Worm (Caenorhabditis elegans) whole organism, young adult: ENCODE data around the gene C05D9.9.

Experiments used
- C17E4.6 ChIP-seq: fragments of 200-800 bp; sonication (Bioruptor generic); IDR thresholded peaks from 2 replicates; pipeline ENCODE4 v1.3.6; 2022; ENCODE audit warnings: missing genetic modification reagents, missing genetic modification characterization, missing compliant biosample characterization
- F23B12.7 ChIP-seq: sonication (generic microtip); optimal IDR thresholded peaks from 2 replicates; lab custom pipeline; 2017; ENCODE audit warnings: missing genetic modification characterization, mild to moderate bottlenecking, missing compliant biosample characterization, antibody characterized with exemption, moderate library complexity; ENCODE audit not compliant: insufficient read depth
- F33H1.4 ChIP-seq: fragments of 200-800 bp; sonication (Bioruptor generic); IDR thresholded peaks from 2 replicates; pipeline ENCODE4 v1.3.6; 2022; ENCODE audit warnings: missing genetic modification reagents, missing genetic modification characterization, missing compliant biosample characterization
- K12H6.12 ChIP-seq: fragments of 200-800 bp; sonication (Bioruptor generic); optimal IDR thresholded peaks from 2 replicates; lab custom pipeline; 2018; ENCODE audit warnings: mild to moderate bottlenecking, missing genetic modification characterization, missing compliant biosample characterization
- Y67H2A.10 ChIP-seq: fragments of 200-800 bp; sonication (Bioruptor generic); conservative IDR thresholded peaks from 2 replicates; pipeline ENCODE4 v1.3.6; 2022; ENCODE audit warnings: missing genetic modification reagents, missing genetic modification characterization, missing compliant biosample characterization
- Y79H2A.3 ChIP-seq: fragments of 200-800 bp; sonication (Bioruptor generic); conservative IDR thresholded peaks from 2 replicates; pipeline ENCODE4 v1.3.6; 2022; ENCODE audit warnings: missing genetic modification reagents, missing genetic modification characterization, missing compliant biosample characterization
- akir-1 ChIP-seq: fragments of 200-800 bp; sonication (Bioruptor generic); optimal IDR thresholded peaks from 2 replicates; lab custom pipeline; 2018; ENCODE audit warnings: mild to moderate bottlenecking, missing genetic modification characterization, moderate library complexity, missing compliant biosample characterization
- athp-1 ChIP-seq: sonication (generic microtip); optimal IDR thresholded peaks from 2 replicates; lab custom pipeline; 2017; ENCODE audit warnings: mild to moderate bottlenecking, missing genetic modification characterization, missing compliant biosample characterization
- cebp-1 ChIP-seq, 2 experiments: fragments of 200-800 bp in 1 of 2; sonication (Bioruptor generic) in 1 of 2; sonication (generic microtip) in 1 of 2; IDR thresholded peaks in 1 of 2; optimal IDR thresholded peaks in 1 of 2; 2 replicates each; pipeline versions ENCODE4 v1.3.6 to Lab custom; 2017 to 2022; ENCODE audit warnings: missing compliant biosample characterization in 2 of 2, missing genetic modification characterization in 2 of 2, mild to moderate bottlenecking in 1 of 2, missing genetic modification reagents in 1 of 2, moderate library complexity in 1 of 2
- cebp-2 ChIP-seq: fragments of 200-800 bp; sonication (Bioruptor generic); IDR thresholded peaks from 2 replicates; pipeline ENCODE4 v1.3.6; 2022; ENCODE audit warnings: missing genetic modification characterization, missing compliant biosample characterization
- ceh-100 ChIP-seq: fragments of 200-800 bp; sonication (Bioruptor generic); IDR thresholded peaks from 2 replicates; pipeline ENCODE4 v1.3.6; 2022; ENCODE audit warnings: missing genetic modification reagents, missing genetic modification characterization, missing compliant biosample characterization
- ceh-27 ChIP-seq: fragments of 200-800 bp; sonication (Bioruptor generic); optimal IDR thresholded peaks from 2 replicates; lab custom pipeline; 2018; ENCODE audit warnings: mild to moderate bottlenecking, missing genetic modification characterization, moderate library complexity, missing compliant biosample characterization
- dpl-1 ChIP-seq: fragments of 150-350 bp; optimal IDR thresholded peaks from 2 replicates; lab custom pipeline; 2014; ENCODE audit warnings: missing biosample characterization, missing genetic modification reagents, missing genetic modification characterization
- efl-1 ChIP-seq: fragments of 150-350 bp; optimal IDR thresholded peaks from 2 replicates; lab custom pipeline; 2014; ENCODE audit warnings: missing biosample characterization, missing genetic modification reagents, missing genetic modification characterization
- egl-44 ChIP-seq: fragments of 200-800 bp; sonication (Bioruptor generic); IDR thresholded peaks from 2 replicates; pipeline ENCODE4 v1.3.6; 2022; ENCODE audit warnings: missing genetic modification reagents, missing genetic modification characterization, missing compliant biosample characterization
- ekl-4 ChIP-seq: fragments of 200-800 bp; sonication (Bioruptor generic); IDR thresholded peaks from 2 replicates; pipeline ENCODE4 v1.3.6; 2022; ENCODE audit warnings: missing genetic modification reagents, missing genetic modification characterization, missing compliant biosample characterization
- fkh-3 ChIP-seq: sonication (generic microtip); optimal IDR thresholded peaks from 2 replicates; lab custom pipeline; 2016; ENCODE audit warnings: mild to moderate bottlenecking, missing genetic modification characterization, missing compliant biosample characterization
- gei-17 ChIP-seq: fragments of 200-800 bp; sonication (Bioruptor generic); optimal IDR thresholded peaks from 2 replicates; lab custom pipeline; 2018; ENCODE audit warnings: mild to moderate bottlenecking, missing genetic modification characterization, missing compliant biosample characterization
- him-1 ChIP-seq: sonication (generic microtip); optimal IDR thresholded peaks from 2 replicates; lab custom pipeline; 2016; ENCODE audit warnings: missing genotype, missing genetic modification reagents, missing genetic modification characterization, missing compliant biosample characterization
- hlh-12 ChIP-seq: sonication (generic microtip); optimal IDR thresholded peaks from 2 replicates; lab custom pipeline; 2016; ENCODE audit warnings: missing genetic modification characterization, missing compliant biosample characterization
- hsf-1 ChIP-seq: fragments of 200-800 bp; sonication (Bioruptor generic); IDR thresholded peaks from 2 replicates; pipeline ENCODE4 v1.3.6; 2022; ENCODE audit warnings: missing genetic modification reagents, missing genetic modification characterization, missing compliant biosample characterization
- lag-1 ChIP-seq: fragments of 200-800 bp; sonication (Bioruptor generic); IDR thresholded peaks from 2 replicates; pipeline ENCODE4 v1.3.6; 2022; ENCODE audit warnings: missing genetic modification reagents, missing genetic modification characterization, missing compliant biosample characterization
- lin-54 ChIP-seq: fragments of 200-800 bp; sonication (Bioruptor generic); optimal IDR thresholded peaks from 2 replicates; lab custom pipeline; 2018; ENCODE audit warnings: mild to moderate bottlenecking, missing genetic modification characterization, missing compliant biosample characterization
- lir-1 ChIP-seq: fragments of 200-800 bp; sonication (Bioruptor generic); conservative IDR thresholded peaks from 2 replicates; pipeline ENCODE4 v1.3.6; 2022; ENCODE audit warnings: missing genetic modification reagents, missing genetic modification characterization, missing compliant biosample characterization
- madf-3 ChIP-seq: fragments of 200-800 bp; sonication (Bioruptor generic); IDR thresholded peaks from 2 replicates; pipeline ENCODE4 v1.3.6; 2022; ENCODE audit warnings: missing genetic modification reagents, missing genetic modification characterization, missing compliant biosample characterization
- nfya-1 ChIP-seq: sonication (generic microtip); optimal IDR thresholded peaks from 2 replicates; lab custom pipeline; 2017; ENCODE audit warnings: antibody characterized with exemption, missing compliant biosample characterization, missing genetic modification characterization, borderline replicate concordance; ENCODE audit not compliant: insufficient read depth
- nhr-80 ChIP-seq: sonication (generic microtip); optimal IDR thresholded peaks from 2 replicates; lab custom pipeline; 2016; ENCODE audit warnings: missing genetic modification characterization, missing compliant biosample characterization
- rpc-1 ChIP-seq, 2 experiments: fragments of 150-350 bp in 1 of 2; sonication (generic microtip) in 1 of 2; optimal IDR thresholded peaks; 2 replicates each; lab custom pipeline; 2014 to 2018; ENCODE audit warnings: missing biosample characterization in 1 of 2, missing genetic modification characterization in 1 of 2, missing genetic modification reagents in 1 of 2, missing genotype in 1 of 2
- snpc-1.1 ChIP-seq: sonication (generic microtip); optimal IDR thresholded peaks from 2 replicates; lab custom pipeline; 2017; ENCODE audit warnings: missing genetic modification characterization, mild to moderate bottlenecking, missing compliant biosample characterization, antibody characterized with exemption, moderate library complexity, missing genotype, missing genetic modification reagents; ENCODE audit not compliant: insufficient read depth
- snpc-1.3 ChIP-seq: sonication (generic microtip); optimal IDR thresholded peaks from 2 replicates; lab custom pipeline; 2017; ENCODE audit warnings: missing genetic modification characterization, mild to moderate bottlenecking, missing compliant biosample characterization, antibody characterized with exemption, moderate library complexity, missing genotype, missing genetic modification reagents; ENCODE audit not compliant: insufficient read depth
- snpc-3.4 ChIP-seq: sonication (generic microtip); optimal IDR thresholded peaks from 2 replicates; lab custom pipeline; 2017; ENCODE audit warnings: missing genetic modification characterization, mild to moderate bottlenecking, missing compliant biosample characterization, antibody characterized with exemption, moderate library complexity, missing genotype, missing genetic modification reagents
- sptf-2 ChIP-seq: fragments of 200-800 bp; sonication (Bioruptor generic); optimal IDR thresholded peaks from 2 replicates; lab custom pipeline; 2018; ENCODE audit warnings: mild to moderate bottlenecking, missing genetic modification characterization, missing compliant biosample characterization
- tlf-1 ChIP-seq: fragments of 200-800 bp; sonication (Bioruptor generic); optimal IDR thresholded peaks from 2 replicates; lab custom pipeline; 2018; ENCODE audit warnings: mild to moderate bottlenecking, missing genetic modification characterization, missing compliant biosample characterization
- unc-130 ChIP-seq: sonication (generic microtip); optimal IDR thresholded peaks from 2 replicates; lab custom pipeline; 2016; ENCODE audit warnings: missing genetic modification reagents, missing genetic modification characterization, missing compliant biosample characterization

The C05D9.9 gene

ce11 chrX:1125426-1125825 lies 1.4 kb upstream of the C05D9.9 start, which contains the start of gene lmp-2:
Gene lmp-2, plus strand, starts transcription at chrX:1125615.
- TF ChIP-seq egl-44 (GFP tag; lab: Robert Waterston, UW) = no peak
- peak; percentile 43 for TF ChIP-seq nhr-80 (tag; lab: Kevin White, UChicago)

- TF ChIP-seq lag-1 (GFP tag; lab: Robert Waterston, UW) (no peak), ekl-4 (GFP tag; lab: Robert Waterston, UW) (no peak), ceh-100 (GFP tag; lab: Robert Waterston, UW) (no peak)
These were observed 575 bp downstream of the C05D9.9 start for ce11 chrX:1123471-1123870.

ce11 chrX:1122198-1122597 lies 1.8 kb downstream of the C05D9.9 start:
- TF ChIP-seq nfya-1 (tag; lab: Kevin White, UChicago) = no peak
- no peak for TF ChIP-seq lin-54
- TF ChIP-seq lag-1 (GFP tag; lab: Robert Waterston, UW) = no peak
- no peak for TF ChIP-seq F23B12.7 (tag; lab: Kevin White, UChicago)
- TF ChIP-seq C17E4.6 = no peak
- no peak for TF ChIP-seq hlh-12 (tag; lab: Kevin White, UChicago)
- TF ChIP-seq dpl-1 = no peak
- no peak for TF ChIP-seq K12H6.12 (tag; lab: Kevin White, UChicago)
- no peak for TF ChIP-seq hsf-1 (GFP tag; lab: Robert Waterston, UW)
- no peak for TF ChIP-seq fkh-3 (tag; lab: Kevin White, UChicago)
- no peak for TF ChIP-seq lir-1 (GFP tag; lab: Robert Waterston, UW)
- no peak for TF ChIP-seq efl-1 (GFP tag; lab: Kevin White, UChicago)
- TF ChIP-seq Y67H2A.10 (GFP tag; lab: Robert Waterston, UW) = no peak
- no peak for TF ChIP-seq him-1 (tag; lab: Kevin White, UChicago)
- no peak for TF ChIP-seq tlf-1 (GFP tag; lab: Kevin White, UChicago)
- no peak for TF ChIP-seq F33H1.4
- no peak for TF ChIP-seq Y79H2A.3 (GFP tag; lab: Robert Waterston, UW)
- no peak for TF ChIP-seq madf-3
- no peak for TF ChIP-seq sptf-2
- TF ChIP-seq cebp-2 (GFP tag; lab: Robert Waterston, UW) = no peak

ce11 chrX:1121575-1121974 lies 2.5 kb downstream of the C05D9.9 start:
- TF ChIP-seq ceh-27 (GFP tag; lab: Kevin White, UChicago) (no peak), unc-130 (GFP tag; lab: Kevin White, UChicago) (no peak), lin-54 (no peak), cebp-1 (GFP tag; IDR thresholded peaks at IDR 0.05; lab: Robert Waterston, UW) (no peak), cebp-1 (tag; optimal IDR thresholded peaks at IDR 0.05; lab: Kevin White, UChicago) (peak; percentile 66)

ce11 chrX:1120326-1120725 lies 3.7 kb downstream of the C05D9.9 start:
- TF ChIP-seq snpc-1.1 (tag; lab: Kevin White, UChicago) = no peak
- no peak for TF ChIP-seq cebp-1 (GFP tag; IDR thresholded peaks at IDR 0.05; lab: Robert Waterston, UW)
- TF ChIP-seq cebp-1 (tag; optimal IDR thresholded peaks at IDR 0.05; lab: Kevin White, UChicago) = peak; percentile 18
- TF ChIP-seq snpc-3.4 (tag; lab: Kevin White, UChicago) = no peak
- TF ChIP-seq cebp-2 (GFP tag; lab: Robert Waterston, UW) = no peak

- TF ChIP-seq snpc-1.3 (tag; lab: Kevin White, UChicago) (no peak), gei-17 (GFP tag; lab: Kevin White, UChicago) (no peak), cebp-1 (GFP tag; IDR thresholded peaks at IDR 0.05; lab: Robert Waterston, UW) (no peak), cebp-1 (tag; optimal IDR thresholded peaks at IDR 0.05; lab: Kevin White, UChicago) (no peak), akir-1 (no peak), rpc-1 (optimal IDR thresholded peaks at IDR 0.05; lab: Kevin White, UChicago) (no peak), rpc-1 (tag; optimal IDR thresholded peaks at IDR 0.05; lab: Kevin White, UChicago) (no peak), athp-1 (tag; lab: Kevin White, UChicago) (no peak)
These were observed 4.7 kb downstream of the C05D9.9 start, which contains the start of gene C05D9.7 for ce11 chrX:1119305-1119704. Gene C05D9.7, minus strand, starts transcription at chrX:1119405.
